Fruit fly (Drosophila melanogaster): ENCODE data around the gene Orc2.
A peak's percentile ranks its signal among the peaks of the same experiment; 100 is the strongest.

Orc2 gene

DNA sequence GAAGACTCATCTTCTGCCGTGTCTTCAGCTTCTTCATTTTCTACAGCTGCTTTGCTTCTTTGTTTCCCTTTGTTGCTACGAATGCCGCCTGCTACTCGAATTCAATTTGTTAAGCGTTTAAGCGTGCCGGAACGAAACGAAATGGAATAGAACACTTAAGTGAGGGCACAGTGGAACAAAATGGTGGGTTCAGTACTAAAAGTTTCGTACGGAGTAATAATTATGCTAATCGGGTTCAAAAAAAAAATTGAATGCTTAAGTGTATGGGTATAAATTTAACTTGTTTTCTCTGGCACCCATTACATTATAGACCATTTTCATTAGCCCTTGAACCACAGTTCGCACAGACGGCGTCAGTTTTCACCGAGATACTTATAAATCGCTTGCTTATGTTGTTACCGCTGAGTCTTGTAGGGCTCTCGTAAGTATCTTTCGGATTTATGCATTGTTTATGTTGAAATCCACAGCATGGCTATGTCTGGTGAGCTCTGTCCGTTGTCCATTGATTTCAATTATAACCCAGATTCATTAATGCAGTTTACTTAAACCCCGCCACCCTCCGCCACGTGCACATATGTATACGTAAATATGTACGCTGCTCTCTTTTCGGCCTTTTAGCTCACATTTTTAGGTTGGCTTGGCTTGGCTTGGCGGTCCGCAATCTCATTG, 47.9 kb downstream of the Orc2 start (continued):
- TF ChIP-seq salr (GFP tag; optimal IDR thresholded peaks at IDR 0.05) = peak; percentile 50 to 78
- peak; percentile 60 for TF ChIP-seq Ets21C (GFP tag; optimal IDR thresholded peaks at IDR 0.05)
- peak; percentile 86 for TF ChIP-seq CG3032 (tag; optimal IDR thresholded peaks at IDR 0.05)
- peak; percentile 53 for TF ChIP-seq vri (GFP tag; optimal IDR thresholded peaks at IDR 0.05)
- peak; percentile 84 for TF ChIP-seq OdsH (GFP tag; optimal IDR thresholded peaks at IDR 0.05)
- TF ChIP-seq CG6854 (GFP tag; optimal IDR thresholded peaks at IDR 0.05) = peak; percentile 60
- TF ChIP-seq cyc (GFP tag; optimal IDR thresholded peaks at IDR 0.05) = peak; percentile 91
- TF ChIP-seq Gug (GFP tag; IDR thresholded peaks at IDR 0.05) = peak; percentile 85
- TF ChIP-seq CG10631 (GFP tag; optimal IDR thresholded peaks at IDR 0.05) = peak; percentile 76
- TF ChIP-seq lz (GFP tag; optimal IDR thresholded peaks at IDR 0.05) = peak; percentile 79
- peak; percentile 96 for TF ChIP-seq spab (GFP tag; optimal IDR thresholded peaks at IDR 0.05)
- peak; percentile 86 for TF ChIP-seq fkh (GFP tag; optimal IDR thresholded peaks at IDR 0.05)
- TF ChIP-seq pdm3 (GFP tag; optimal IDR thresholded peaks at IDR 0.05) = peak; percentile 81
- TF ChIP-seq Met (GFP tag; optimal IDR thresholded peaks at IDR 0.05) = peak; percentile 81
- peak; percentile 78 for TF ChIP-seq CG32006 (GFP tag; optimal IDR thresholded peaks at IDR 0.05)
- peak; percentile 97 for TF ChIP-seq CG10669 (GFP tag; optimal IDR thresholded peaks at IDR 0.05)
- peak; percentile 80 for TF ChIP-seq CG11294 (GFP tag; IDR thresholded peaks at IDR 0.05)
- peak; percentile 79 to 95 for TF ChIP-seq ss (GFP tag; optimal IDR thresholded peaks at IDR 0.05)
- peak; percentile 96 for TF ChIP-seq Eip78C (GFP tag)
- peak; percentile 95 for TF ChIP-seq CG11762 (GFP tag; optimal IDR thresholded peaks at IDR 0.05; ENCODE audit: insufficient read depth)
- peak; percentile 92 for TF ChIP-seq CG9139 (GFP tag; optimal IDR thresholded peaks at IDR 0.05)
- peak; percentile 71 for TF ChIP-seq dsx (GFP tag; optimal IDR thresholded peaks at IDR 0.05; ENCODE audit: poor library complexity, severe bottlenecking)
- TF ChIP-seq CG6276 (GFP tag; optimal IDR thresholded peaks at IDR 0.05) = peak; percentile 79
- TF ChIP-seq topi (GFP tag; optimal IDR thresholded peaks at IDR 0.05) = peak; percentile 86
- TF ChIP-seq fd85E (GFP tag; optimal IDR thresholded peaks at IDR 0.05) = peak; percentile 94
- peak; percentile 80 for TF ChIP-seq net (GFP tag; optimal IDR thresholded peaks at IDR 0.05)
- TF ChIP-seq Hr4 (GFP tag; optimal IDR thresholded peaks at IDR 0.05) = peak; percentile 81
- TF ChIP-seq svp (GFP tag) = peak; percentile 81
- peak; percentile 82 for TF ChIP-seq acj6 (GFP tag; optimal IDR thresholded peaks at IDR 0.05)
- peak; percentile 52 for TF ChIP-seq CG4318 (GFP tag; optimal IDR thresholded peaks at IDR 0.05)
- peak; percentile 88 for TF ChIP-seq Eip75B (GFP tag; optimal IDR thresholded peaks at IDR 0.05)
- peak; percentile 88 for TF ChIP-seq CG11902 (GFP tag; optimal IDR thresholded peaks at IDR 0.05)
- peak; percentile 68 for TF ChIP-seq Sox15 (GFP tag; optimal IDR thresholded peaks at IDR 0.05)
- peak; percentile 97 for TF ChIP-seq CG3919 (GFP tag; optimal IDR thresholded peaks at IDR 0.05)
- TF ChIP-seq CG6163 (GFP tag; IDR thresholded peaks at IDR 0.05) = peak; percentile 97
- peak; percentile 96 for TF ChIP-seq CG7368 (GFP tag; optimal IDR thresholded peaks at IDR 0.05)
- peak; percentile 40 for TF ChIP-seq Blimp-1 (GFP tag; optimal IDR thresholded peaks at IDR 0.05)
- peak; percentile 77 for TF ChIP-seq Smox (GFP tag; optimal IDR thresholded peaks at IDR 0.05)
- peak; percentile 75 for TF ChIP-seq CG34406 (GFP tag; optimal IDR thresholded peaks at IDR 0.05)
- peak; percentile 83 for TF ChIP-seq Lpt (GFP tag; optimal IDR thresholded peaks at IDR 0.05)

dm6 chr3R:14013827-14014488, 49.3 kb downstream of the Orc2 start:
- TF ChIP-seq Ets96B (tag; optimal IDR thresholded peaks at IDR 0.05) = no peak
- TF ChIP-seq spab (GFP tag; optimal IDR thresholded peaks at IDR 0.05) = peak; percentile 15
- TF ChIP-seq CG8632 (GFP tag; optimal IDR thresholded peaks at IDR 0.05) = no peak
- no peak for TF ChIP-seq esn (GFP tag; optimal IDR thresholded peaks at IDR 0.05)
- peak; percentile 20 for TF ChIP-seq CG3032 (tag; optimal IDR thresholded peaks at IDR 0.05)
- TF ChIP-seq acj6 (GFP tag; optimal IDR thresholded peaks at IDR 0.05) = peak; percentile 2
- TF ChIP-seq CG16779 (tag; optimal IDR thresholded peaks at IDR 0.05) = no peak
- TF ChIP-seq CG34406 (GFP tag; optimal IDR thresholded peaks at IDR 0.05) = peak; percentile 4
- peak; percentile 58 for TF ChIP-seq Eip78C (GFP tag)

Measured in whole organism, prepupa.